Worm (Caenorhabditis elegans) whole organism, L2 larva: ENCODE results near the gene F59B1.4.
"Not testable (repeated sequence)": the region's sequence is repeated elsewhere in the genome, so short reads cannot be mapped to it uniquely, and the experiment has no call there.

Experiments
- C34F6.9 ChIP-seq: fragments of 150-350 bp; optimal IDR thresholded peaks from 2 replicates; lab custom pipeline; 2014; ENCODE audit warnings: missing biosample characterization, missing genetic modification characterization
- F13H6.1 ChIP-seq: sonication (generic microtip); optimal IDR thresholded peaks from 2 replicates; lab custom pipeline; 2016; ENCODE audit warnings: missing genetic modification characterization, missing compliant biosample characterization
- Y55F3AM.14 ChIP-seq: fragments of 200-800 bp; sonication (Bioruptor generic); optimal IDR thresholded peaks from 2 replicates; lab custom pipeline; 2018; ENCODE audit warnings: mild to moderate bottlenecking, missing genetic modification characterization, missing compliant biosample characterization
- ZK546.5 ChIP-seq: sonication (generic microtip); optimal IDR thresholded peaks from 2 replicates; lab custom pipeline; 2017; ENCODE audit warnings: missing biosample characterization, missing genetic modification characterization
- alr-1 ChIP-seq: fragments of 150-350 bp; optimal IDR thresholded peaks from 2 replicates; lab custom pipeline; 2014; ENCODE audit warnings: missing biosample characterization, missing genetic modification characterization
- aly-2 ChIP-seq: fragments of 150-350 bp; optimal IDR thresholded peaks from 2 replicates; lab custom pipeline; 2014; ENCODE audit warnings: missing biosample characterization, missing genetic modification characterization
- blmp-1 ChIP-seq: sonication (generic microtip); optimal IDR thresholded peaks from 2 replicates; lab custom pipeline; 2017; ENCODE audit warnings: missing genetic modification characterization, mild to moderate bottlenecking, missing compliant biosample characterization, antibody characterized with exemption, moderate library complexity; ENCODE audit not compliant: insufficient read depth
- ceh-16 ChIP-seq: fragments of 150-350 bp; optimal IDR thresholded peaks from 2 replicates; lab custom pipeline; 2014; ENCODE audit warnings: missing biosample characterization, missing genetic modification characterization
- crh-2 ChIP-seq: sonication (generic microtip); optimal IDR thresholded peaks from 2 replicates; lab custom pipeline; 2017; ENCODE audit warnings: missing biosample characterization, missing genetic modification characterization
- gmeb-1 ChIP-seq: fragments of 150-350 bp; optimal IDR thresholded peaks from 2 replicates; lab custom pipeline; 2014; ENCODE audit warnings: missing biosample characterization, missing genetic modification characterization
- lin-39 ChIP-seq: fragments of 150-350 bp; optimal IDR thresholded peaks from 2 replicates; lab custom pipeline; 2014; ENCODE audit warnings: missing biosample characterization, missing genetic modification reagents, missing genetic modification characterization
- lsy-2 ChIP-seq, 2 experiments: fragments of 150-350 bp in 1 of 2; sonication (generic microtip) in 1 of 2; optimal IDR thresholded peaks; 2 replicates each; lab custom pipeline; 2014 to 2017; ENCODE audit warnings: missing biosample characterization in 2 of 2, missing genetic modification characterization in 2 of 2
- mbf-1 ChIP-seq: sonication (generic microtip); optimal IDR thresholded peaks from 2 replicates; lab custom pipeline; 2017; ENCODE audit warnings: missing biosample characterization, missing genetic modification characterization
- mdl-1 ChIP-seq, 2 experiments: fragments of 150-350 bp in 1 of 2; sonication (generic microtip) in 1 of 2; optimal IDR thresholded peaks; 2 replicates each; lab custom pipeline; 2017; ENCODE audit warnings: missing biosample characterization in 2 of 2, missing genetic modification characterization in 2 of 2
- nhr-10 ChIP-seq: sonication (generic microtip); optimal IDR thresholded peaks from 2 replicates; lab custom pipeline; 2017; ENCODE audit warnings: missing biosample characterization, missing genetic modification characterization
- nhr-12 ChIP-seq: fragments of 150-350 bp; optimal IDR thresholded peaks from 2 replicates; lab custom pipeline; 2014; ENCODE audit warnings: missing biosample characterization, missing genetic modification characterization
- nhr-129 ChIP-seq: fragments of 150-350 bp; optimal IDR thresholded peaks from 2 replicates; lab custom pipeline; 2014; ENCODE audit warnings: missing biosample characterization, missing genetic modification characterization
- nhr-21 ChIP-seq: fragments of 150-350 bp; optimal IDR thresholded peaks from 2 replicates; lab custom pipeline; 2014; ENCODE audit warnings: missing biosample characterization, missing genetic modification characterization
- nhr-25 ChIP-seq: fragments of 150-350 bp; sonication (generic microtip); optimal IDR thresholded peaks from 3 replicates; lab custom pipeline; 2014; ENCODE audit warnings: missing biosample characterization, missing genetic modification characterization
- peb-1 ChIP-seq: fragments of 150-350 bp; optimal IDR thresholded peaks from 2 replicates; lab custom pipeline; 2014; ENCODE audit warnings: missing biosample characterization, missing genetic modification characterization
- sem-4 ChIP-seq: fragments of 150-350 bp; optimal IDR thresholded peaks from 2 replicates; lab custom pipeline; 2014; ENCODE audit warnings: missing biosample characterization, missing genetic modification reagents, missing genetic modification characterization
- sma-3 ChIP-seq: sonication (generic microtip); optimal IDR thresholded peaks from 2 replicates; lab custom pipeline; 2016; ENCODE audit warnings: missing genetic modification reagents, missing genetic modification characterization, missing compliant biosample characterization
- sma-9 ChIP-seq, 2 experiments: fragments of 150-350 bp in 1 of 2; sonication (generic microtip) in 1 of 2; optimal IDR thresholded peaks; 2 replicates each; lab custom pipeline; 2014 to 2016; ENCODE audit warnings: missing genetic modification characterization in 2 of 2, mild to moderate bottlenecking in 1 of 2, missing biosample characterization in 1 of 2, missing compliant biosample characterization in 1 of 2, missing genetic modification reagents in 1 of 2, moderate library complexity in 1 of 2
- snpc-4 ChIP-seq: fragments of 150-350 bp; optimal IDR thresholded peaks from 2 replicates; lab custom pipeline; 2014; ENCODE audit warnings: missing biosample characterization, missing genetic modification characterization
- unc-55 ChIP-seq: fragments of 150-350 bp; sonication (generic microtip); optimal IDR thresholded peaks from 3 replicates; lab custom pipeline; 2014; ENCODE audit warnings: missing biosample characterization, missing genetic modification reagents, missing genetic modification characterization
- unc-62 ChIP-seq: fragments of 150-350 bp; optimal IDR thresholded peaks from 2 replicates; lab custom pipeline; 2014; ENCODE audit warnings: missing biosample characterization, missing genetic modification reagents, missing genetic modification characterization
- ztf-1 ChIP-seq: fragments of 200-800 bp; sonication (Bioruptor generic); conservative IDR thresholded peaks from 2 replicates; pipeline ENCODE4 v1.3.6; 2022; ENCODE audit warnings: missing genetic modification characterization, missing compliant biosample characterization
- ztf-11 ChIP-seq: sonication (generic microtip); optimal IDR thresholded peaks from 2 replicates; lab custom pipeline; 2017; ENCODE audit warnings: missing biosample characterization, missing genetic modification characterization
- ztf-4 ChIP-seq: fragments of 150-350 bp; optimal IDR thresholded peaks from 2 replicates; lab custom pipeline; 2014; ENCODE audit warnings: missing biosample characterization, missing genetic modification characterization

Gene F59B1.4

DNA sequence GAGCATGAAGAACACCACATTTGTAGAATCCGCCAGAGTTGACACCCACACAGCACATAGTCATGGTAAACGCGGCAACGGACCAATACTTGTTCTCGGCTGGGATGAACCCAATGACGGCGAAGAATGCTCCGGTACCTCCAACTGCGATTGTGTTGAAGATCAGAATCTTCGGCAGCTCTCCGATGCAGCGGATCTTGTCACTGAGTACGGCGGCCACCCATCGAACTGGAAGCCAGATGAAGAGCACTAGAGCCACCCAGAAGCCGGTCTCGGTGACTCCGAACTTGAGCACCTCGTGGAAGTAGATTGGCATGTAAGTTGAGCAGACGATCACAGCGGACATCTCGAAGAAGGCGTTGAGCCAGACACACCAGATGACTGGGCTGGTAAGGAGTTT is 13.8 kb downstream of the F59B1.4 start:
- no peak for TF ChIP-seq ztf-11

DNA sequence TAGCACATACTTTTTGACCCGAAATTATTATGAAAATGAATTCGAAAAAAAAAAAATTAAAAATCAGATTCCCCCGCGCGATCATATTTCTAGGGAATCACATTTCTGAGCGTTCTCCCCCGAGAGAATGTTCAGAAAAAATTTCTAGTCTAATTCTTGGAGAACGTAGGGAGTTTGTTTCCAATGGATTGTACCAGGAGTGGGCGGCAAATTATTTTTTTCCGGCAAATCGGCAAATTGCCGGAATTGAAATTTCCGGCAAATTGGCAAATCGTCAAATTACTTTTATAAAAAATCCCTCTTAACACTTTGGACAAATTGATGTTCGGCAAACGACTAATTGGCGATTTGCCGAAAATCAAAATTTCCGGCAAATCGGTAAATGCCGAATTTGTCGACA is 15.2 kb downstream of the F59B1.4 start, which contains the start of gene T22F3.10:
TSS of gene T22F3.10 (minus strand) at position 101 of the 400 bp plus-strand sequence.
- no peak for TF ChIP-seq nhr-12 (tag; lab: Kevin White, UChicago)
- no peak for TF ChIP-seq sma-9 (GFP tag; optimal IDR thresholded peaks at IDR 0.05; lab: Kevin White, UChicago)
- TF ChIP-seq sma-9 (tag; optimal IDR thresholded peaks at IDR 0.05; lab: Kevin White, UChicago), result no peak
- no peak for TF ChIP-seq alr-1 (tag; lab: Kevin White, UChicago)
- no peak for TF ChIP-seq unc-55 (GFP tag; lab: Kevin White, UChicago)

DNA sequence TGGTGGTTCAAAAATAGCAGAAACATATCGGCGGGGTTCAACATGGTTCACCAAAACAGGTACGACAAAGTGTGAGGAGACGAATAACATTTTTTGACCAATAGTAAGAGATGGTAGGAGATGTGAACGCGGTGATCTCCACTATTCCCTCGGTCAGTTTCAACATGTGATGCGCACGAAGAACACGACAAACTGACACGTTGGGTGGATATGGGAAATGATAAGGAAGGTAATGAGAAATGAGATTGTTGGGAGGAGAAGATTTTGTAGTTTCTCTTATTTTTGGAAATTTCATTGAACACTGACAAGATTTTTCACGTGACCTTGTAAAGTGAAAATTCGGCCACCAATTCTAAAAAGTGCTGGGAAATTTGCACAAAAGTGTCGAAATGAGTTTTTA is 16.1 kb downstream of the F59B1.4 start:
- no peak for TF ChIP-seq aly-2
- TF ChIP-seq sma-9 (GFP tag; optimal IDR thresholded peaks at IDR 0.05; lab: Kevin White, UChicago), result peak; percentile 83
- TF ChIP-seq sma-9 (tag; optimal IDR thresholded peaks at IDR 0.05; lab: Kevin White, UChicago), result no peak
- TF ChIP-seq blmp-1, result peak; percentile 62
- no peak for TF ChIP-seq nhr-10 (tag; lab: Kevin White, UChicago)
- TF ChIP-seq ztf-4 (tag; lab: Kevin White, UChicago), result no peak
- peak; percentile 36 for TF ChIP-seq nhr-129 (tag; lab: Kevin White, UChicago)
- peak; percentile 91 for TF ChIP-seq nhr-21 (tag; lab: Kevin White, UChicago)
- TF ChIP-seq nhr-12 (tag; lab: Kevin White, UChicago), result no peak
- TF ChIP-seq crh-2 (tag; lab: Kevin White, UChicago), result no peak

- no peak for TF ChIP-seq snpc-4 (tag; lab: Kevin White, UChicago)
- no peak for TF ChIP-seq blmp-1
- TF ChIP-seq nhr-21 (tag; lab: Kevin White, UChicago), result peak; percentile 48
These were observed 20.5 kb downstream of the F59B1.4 start for ce11 chrV:3606391-3606790.

- TF ChIP-seq ceh-16 (tag; lab: Kevin White, UChicago), result no peak
- no peak for TF ChIP-seq nhr-25 (tag; lab: Kevin White, UChicago)
- no peak for TF ChIP-seq mdl-1 (tag; optimal IDR thresholded peaks at IDR 0.05; lab: Kevin White, UChicago)
- TF ChIP-seq lsy-2 (tag; optimal IDR thresholded peaks at IDR 0.05; lab: Kevin White, UChicago), result no peak
These were observed 21.5 kb downstream of the F59B1.4 start, which contains the start of gene T22F3.8 for ce11 chrV:3605325-3605724. Gene T22F3.8 (minus strand): TSS chrV:3605425.

- TF ChIP-seq peb-1 (tag; lab: Kevin White, UChicago) (no peak), ztf-1 (GFP tag; lab: Robert Waterston, UW) (no peak), nhr-25 (tag; lab: Kevin White, UChicago) (no peak), ztf-4 (tag; lab: Kevin White, UChicago) (no peak), lin-39 (tag; lab: Kevin White, UChicago) (no peak), ZK546.5 (no peak), crh-2 (tag; lab: Kevin White, UChicago) (no peak), sma-3 (no peak), Y55F3AM.14 (no peak), F13H6.1 (tag; lab: Kevin White, UChicago) (no peak), unc-62 (no peak), sem-4 (tag; lab: Kevin White, UChicago) (no peak), alr-1 (tag; lab: Kevin White, UChicago) (no peak), ztf-11 (no peak)
- TF ChIP-seq, all 48 proteins: peak for 0
These were observed 26.3 kb downstream of the F59B1.4 start, which contains the start of gene T22F3.7 for ce11 chrV:3600570-3600969. Gene T22F3.7 (minus strand): TSS chrV:3600670.

DNA sequence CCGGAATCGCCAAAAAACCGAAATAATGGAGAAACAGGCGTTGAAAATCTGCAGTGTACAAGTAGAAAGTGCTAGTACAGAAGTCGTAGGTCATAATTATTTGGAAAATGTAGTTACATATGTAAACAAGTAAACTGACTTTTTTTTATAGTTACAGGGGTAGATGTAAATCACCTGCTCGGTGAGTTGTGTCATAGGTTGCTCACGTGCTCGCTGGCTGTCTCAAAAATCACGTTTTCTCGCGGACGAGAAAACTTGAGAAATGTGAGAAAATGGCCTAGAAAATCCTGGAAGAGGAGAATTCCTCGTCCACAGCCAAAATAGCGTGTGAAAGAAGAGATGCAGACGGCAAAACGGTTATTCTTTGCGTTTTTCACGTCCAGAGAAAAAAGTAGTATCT is 29.8 kb downstream of the F59B1.4 start, which contains the start of gene srh-212:
TSS of gene srh-212 (minus strand) at position 101 of the 400 bp plus-strand sequence.
- not testable (repeated sequence) for TF ChIP-seq ZK546.5; nhr-21 (tag; lab: Kevin White, UChicago); mdl-1 (tag; optimal IDR thresholded peaks at IDR 0.05; lab: Kevin White, UChicago)

ce11 chrV:3594936-3595335 is 31.9 kb downstream of the F59B1.4 start, which contains the start of gene srh-213:
Gene srh-213 (minus strand): TSS chrV:3595036.
- TF ChIP-seq unc-55 (GFP tag; lab: Kevin White, UChicago), result no peak
- TF ChIP-seq mbf-1 (tag; lab: Kevin White, UChicago), result no peak
- TF ChIP-seq C34F6.9 (tag; lab: Kevin White, UChicago), result no peak
- TF ChIP-seq gmeb-1 (tag; lab: Kevin White, UChicago), result no peak
- no peak for TF ChIP-seq nhr-25 (tag; lab: Kevin White, UChicago)
- no peak for TF ChIP-seq ztf-11
- TF ChIP-seq sma-9 (GFP tag; optimal IDR thresholded peaks at IDR 0.05; lab: Kevin White, UChicago), result no peak
- TF ChIP-seq sma-9 (tag; optimal IDR thresholded peaks at IDR 0.05; lab: Kevin White, UChicago), result no peak
- TF ChIP-seq F13H6.1 (tag; lab: Kevin White, UChicago), result no peak
- TF ChIP-seq, all 48 proteins: peak for 0
